Fruit fly (Drosophila melanogaster): ENCODE results near the gene CG9672.

dm6 chrX:16689966-16690365 is 16.7 kb downstream of the CG9672 start:
- TF ChIP-seq ttk (optimal IDR thresholded peaks at IDR 0.05) (no peak), Sin3A (optimal IDR thresholded peaks at IDR 0.05) (no peak), h (optimal IDR thresholded peaks at IDR 0.05) (no peak), psq (optimal IDR thresholded peaks at IDR 0.05) (no peak)
